Fruit fly (Drosophila melanogaster) S2 (cell line): Measurements from ENCODE around the gene ZnT63C.

Experiments
- CG8478 ChIP-seq: fragments of >200 bp; optimal IDR thresholded peaks from 2 replicates; lab custom pipeline; 2018
- CTCF ChIP-seq, 2 experiments: fragments of >200 bp; optimal IDR thresholded peaks; 2 replicates each; lab custom pipeline; 2018

DNA sequence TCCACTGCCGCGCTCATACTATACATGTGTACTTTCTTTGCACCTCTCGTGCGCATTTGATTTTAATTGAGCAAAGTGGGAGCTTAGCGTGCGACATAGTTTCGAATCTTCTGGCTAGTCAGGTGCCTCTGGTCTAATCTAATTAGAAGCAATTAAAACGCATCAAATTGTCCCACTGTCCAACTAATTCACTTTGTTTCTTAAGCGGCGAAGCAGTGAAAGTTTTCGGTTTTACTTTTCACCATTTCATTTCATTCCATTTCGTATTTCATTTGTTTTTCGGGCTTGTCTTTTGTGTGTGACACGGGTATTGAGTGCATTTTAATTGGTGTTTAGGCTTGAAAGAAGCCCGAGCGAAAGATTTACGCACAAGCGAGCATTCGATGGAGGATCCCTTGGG lies 49.0 kb downstream of the ZnT63C start:
- TF ChIP-seq CG8478 = no peak
- no peak for TF ChIP-seq CTCF (optimal IDR thresholded peaks at IDR 0.05; lab: Kevin White, UChicago)
